Worm (Caenorhabditis elegans) whole organism, L1 larva: ENCODE measurements around the gene F22E5.22.
A peak's percentile ranks its signal among the peaks of the same experiment; 100 is the strongest.
"Not testable (repeated sequence)": the region's sequence is repeated elsewhere in the genome, so short reads cannot be mapped to it uniquely, and the experiment has no call there.

Experiments
- C04F5.9 ChIP-seq: sonication (generic microtip); optimal IDR thresholded peaks from 2 replicates; lab custom pipeline; 2016; ENCODE audit warnings: missing genetic modification characterization, missing compliant biosample characterization
- C16A3.4 ChIP-seq: fragments of 150-350 bp; optimal IDR thresholded peaks from 2 replicates; lab custom pipeline; 2014; ENCODE audit warnings: missing biosample characterization, missing genetic modification characterization
- aha-1 ChIP-seq: fragments of 150-350 bp; optimal IDR thresholded peaks from 2 replicates; lab custom pipeline; 2014; ENCODE audit warnings: missing biosample characterization, missing genetic modification characterization
- blmp-1 ChIP-seq: fragments of 150-350 bp; optimal IDR thresholded peaks from 2 replicates; lab custom pipeline; 2014; ENCODE audit warnings: missing biosample characterization, missing genetic modification characterization
- ceh-82 ChIP-seq, 3 experiments: fragments of 150-350 bp in 1 of 3; sonication (generic microtip) in 2 of 3; optimal IDR thresholded peaks; 2 replicates each; lab custom pipeline; 2014 to 2017; ENCODE audit warnings: missing biosample characterization in 3 of 3, missing genetic modification characterization in 3 of 3
- ceh-88 ChIP-seq: fragments of 200-800 bp; sonication (Bioruptor generic); IDR thresholded peaks from 2 replicates; pipeline ENCODE4 v1.3.6; 2022; ENCODE audit warnings: missing genetic modification characterization, missing compliant biosample characterization
- ces-1 ChIP-seq: fragments of 150-350 bp; optimal IDR thresholded peaks from 2 replicates; lab custom pipeline; 2014; ENCODE audit warnings: missing biosample characterization, missing genetic modification reagents, missing genetic modification characterization
- dpl-1 ChIP-seq, 3 experiments: fragments of 150-350 bp in 2 of 3; sonication (generic microtip) in 1 of 3; optimal IDR thresholded peaks; 2 replicates each; lab custom pipeline; 2014 to 2017; ENCODE audit warnings: missing biosample characterization in 3 of 3, missing genetic modification characterization in 3 of 3, missing genetic modification reagents in 3 of 3
- dsc-1 ChIP-seq: sonication (generic microtip); optimal IDR thresholded peaks from 2 replicates; lab custom pipeline; 2016; ENCODE audit warnings: mild to moderate bottlenecking, missing genetic modification characterization, missing compliant biosample characterization
- efl-1 ChIP-seq, 4 experiments: fragments of 150-350 bp; optimal IDR thresholded peaks in 3 of 4; peaks in 1 of 4; 1 replicate in 1 of 4; 2 replicates in 3 of 4; lab custom pipeline; 2014; ENCODE audit warnings: missing biosample characterization in 2 of 4, missing genetic modification characterization in 2 of 4, missing genetic modification reagents in 2 of 4
- efl-3 ChIP-seq: fragments of 200-800 bp; sonication (Bioruptor generic); optimal IDR thresholded peaks from 2 replicates; lab custom pipeline; 2018; ENCODE audit warnings: mild to moderate bottlenecking, missing genetic modification characterization, missing compliant biosample characterization
- egl-13 ChIP-seq: sonication (generic microtip); optimal IDR thresholded peaks from 2 replicates; lab custom pipeline; 2016; ENCODE audit warnings: missing genotype, missing genetic modification reagents, missing genetic modification characterization, missing compliant biosample characterization
- fkh-8 ChIP-seq: sonication (generic microtip); optimal IDR thresholded peaks from 2 replicates; lab custom pipeline; 2016; ENCODE audit warnings: mild to moderate bottlenecking, missing genetic modification characterization, missing compliant biosample characterization
- hlh-4 ChIP-seq: sonication (generic microtip); optimal IDR thresholded peaks from 2 replicates; lab custom pipeline; 2016; ENCODE audit warnings: mild to moderate bottlenecking, missing genetic modification characterization, missing compliant biosample characterization
- lin-13 ChIP-seq: fragments of 150-350 bp; optimal IDR thresholded peaks from 2 replicates; lab custom pipeline; 2014; ENCODE audit warnings: missing biosample characterization, missing genetic modification reagents, missing genetic modification characterization
- lin-14 ChIP-seq: fragments of 200-800 bp; sonication (Bioruptor generic); optimal IDR thresholded peaks from 2 replicates; lab custom pipeline; 2018; ENCODE audit warnings: mild to moderate bottlenecking, missing genetic modification characterization, moderate library complexity, missing compliant biosample characterization
- lin-35 ChIP-seq, 2 experiments: fragments of 150-350 bp; optimal IDR thresholded peaks; 2 replicates each; lab custom pipeline; 2014; ENCODE audit warnings: missing biosample characterization in 2 of 2, missing genetic modification characterization in 2 of 2, missing genetic modification reagents in 2 of 2
- mef-2 ChIP-seq: fragments of 150-350 bp; optimal IDR thresholded peaks from 2 replicates; lab custom pipeline; 2014; ENCODE audit warnings: missing biosample characterization, missing genetic modification characterization
- mep-1 ChIP-seq: fragments of 150-350 bp; optimal IDR thresholded peaks from 2 replicates; lab custom pipeline; 2014; ENCODE audit warnings: missing biosample characterization, missing genetic modification characterization
- nhr-11 ChIP-seq: fragments of 150-350 bp; optimal IDR thresholded peaks from 2 replicates; lab custom pipeline; 2014; ENCODE audit warnings: missing biosample characterization, missing genetic modification characterization
- nhr-12 ChIP-seq: sonication (generic microtip); optimal IDR thresholded peaks from 2 replicates; lab custom pipeline; 2017; ENCODE audit warnings: missing biosample characterization, missing genetic modification characterization
- nhr-28 ChIP-seq: fragments of 150-350 bp; optimal IDR thresholded peaks from 2 replicates; lab custom pipeline; 2014; ENCODE audit warnings: missing biosample characterization, missing genetic modification characterization
- nhr-47 ChIP-seq: sonication (generic microtip); optimal IDR thresholded peaks from 2 replicates; lab custom pipeline; 2016; ENCODE audit warnings: mild to moderate bottlenecking, missing genetic modification characterization, moderate library complexity, missing compliant biosample characterization
- nhr-84 ChIP-seq: sonication (generic microtip); optimal IDR thresholded peaks from 2 replicates; lab custom pipeline; 2017; ENCODE audit warnings: missing biosample characterization, missing genetic modification characterization
- rnt-1 ChIP-seq: sonication (generic microtip); optimal IDR thresholded peaks from 2 replicates; lab custom pipeline; 2016; ENCODE audit warnings: mild to moderate bottlenecking, missing genetic modification characterization, moderate library complexity, missing compliant biosample characterization
- snpc-4 ChIP-seq: fragments of 150-350 bp; optimal IDR thresholded peaks from 2 replicates; lab custom pipeline; 2014; ENCODE audit warnings: missing biosample characterization, missing genetic modification characterization
- snu-23 ChIP-seq: sonication (generic microtip); optimal IDR thresholded peaks from 2 replicates; lab custom pipeline; 2016; ENCODE audit warnings: missing genetic modification characterization, missing compliant biosample characterization
- tbx-2 ChIP-seq: sonication (generic microtip); optimal IDR thresholded peaks from 2 replicates; lab custom pipeline; 2016; ENCODE audit warnings: missing genetic modification characterization, missing compliant biosample characterization
- tlp-1 ChIP-seq: fragments of 150-350 bp; optimal IDR thresholded peaks from 2 replicates; lab custom pipeline; 2014; ENCODE audit warnings: missing biosample characterization, missing genetic modification characterization
- unc-30 ChIP-seq: sonication (generic microtip); optimal IDR thresholded peaks from 2 replicates; lab custom pipeline; 2017; ENCODE audit warnings: missing biosample characterization, missing genetic modification characterization

The F22E5.22 gene

ce11 chrII:2649539-2649938 lies 16.2 kb upstream of the F22E5.22 start, which contains the start of the genes F22E5.13 and F22E5.6:
F22E5.13 (minus strand) TSS chrII:2649639.
F22E5.6 (plus strand) TSS chrII:2649835.
- TF ChIP-seq fkh-8 (no peak), tbx-2 (tag; lab: Kevin White, UChicago) (no peak), aha-1 (no peak), nhr-11 (tag; lab: Kevin White, UChicago) (no peak), nhr-84 (no peak), tlp-1 (tag; lab: Kevin White, UChicago) (no peak), blmp-1 (tag; lab: Kevin White, UChicago) (no peak), snu-23 (GFP tag; lab: Kevin White, UChicago) (no peak), nhr-28 (tag; lab: Kevin White, UChicago) (no peak), mef-2 (tag; lab: Kevin White, UChicago) (no peak), nhr-47 (tag; lab: Kevin White, UChicago) (no peak), snpc-4 (tag; lab: Kevin White, UChicago) (no peak), C04F5.9 (tag; lab: Kevin White, UChicago) (no peak), unc-30 (no peak), mep-1 (no peak), lin-35 (GFP tag; optimal IDR thresholded peaks at IDR 0.05; lab: Kevin White, UChicago) (no peak), ceh-82 (tag; optimal IDR thresholded peaks at IDR 0.05; lab: Kevin White, UChicago) (no peak), lin-14 (GFP tag; lab: Kevin White, UChicago) (no peak), nhr-12 (no peak)

- TF ChIP-seq hlh-4 (no peak), blmp-1 (tag; lab: Kevin White, UChicago) (no peak), lin-14 (GFP tag; lab: Kevin White, UChicago) (no peak), rnt-1 (tag; lab: Kevin White, UChicago) (no peak), C16A3.4 (tag; lab: Kevin White, UChicago) (no peak), ceh-88 (GFP tag; lab: Robert Waterston, UW) (no peak), ces-1 (no peak)
Measured at ce11 chrII:2656606-2657005, 9.1 kb upstream of the F22E5.22 start, which contains the start of gene sri-47. sri-47 (plus strand) TSS chrII:2656906.

DNA sequence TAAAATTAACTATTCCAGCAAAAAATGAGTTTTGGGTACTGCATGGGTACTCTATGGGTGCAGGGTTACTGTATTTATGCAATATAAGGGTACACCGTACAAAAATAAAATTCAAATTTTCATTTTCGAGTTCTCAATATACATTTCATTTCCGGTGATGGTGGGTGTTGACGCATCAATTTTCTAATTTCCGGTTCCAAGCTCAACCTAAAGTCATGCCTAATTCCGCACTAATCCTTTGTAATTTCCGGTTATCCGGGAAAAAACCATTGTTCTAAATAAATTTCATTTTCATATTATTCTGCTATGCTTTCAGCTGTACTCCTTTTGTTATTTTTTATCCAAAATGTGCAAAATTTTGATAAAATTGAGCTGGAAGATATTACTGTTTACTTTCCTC lies 6.3 kb upstream of the F22E5.22 start, which contains the start of gene gcy-21:
gcy-21 (plus strand) TSS at position 301 of the 400 bp plus-strand sequence.
- TF ChIP-seq lin-13 (GFP tag; lab: Kevin White, UChicago) (no peak), fkh-8 (peak; percentile 7), efl-1 (optimal IDR thresholded peaks at IDR 0.05; lab: Kevin White, UChicago) (no peak), efl-1 (GFP tag; optimal IDR thresholded peaks at IDR 0.05 in 1 of 2; lab: Kevin White, UChicago) (peak in 1 of 2 experiments; percentile 13)

ce11 chrII:2665081-2665480 lies 625 bp upstream of the F22E5.22 start, which contains the start of gene F22E5.2:
F22E5.2 (plus strand) TSS chrII:2665381.
- not testable (repeated sequence) for TF ChIP-seq ces-1; egl-13 (tag; lab: Kevin White, UChicago); mep-1
- TF ChIP-seq, all 84 proteins: peak for 0; not testable (repeated sequence) for 84

DNA sequence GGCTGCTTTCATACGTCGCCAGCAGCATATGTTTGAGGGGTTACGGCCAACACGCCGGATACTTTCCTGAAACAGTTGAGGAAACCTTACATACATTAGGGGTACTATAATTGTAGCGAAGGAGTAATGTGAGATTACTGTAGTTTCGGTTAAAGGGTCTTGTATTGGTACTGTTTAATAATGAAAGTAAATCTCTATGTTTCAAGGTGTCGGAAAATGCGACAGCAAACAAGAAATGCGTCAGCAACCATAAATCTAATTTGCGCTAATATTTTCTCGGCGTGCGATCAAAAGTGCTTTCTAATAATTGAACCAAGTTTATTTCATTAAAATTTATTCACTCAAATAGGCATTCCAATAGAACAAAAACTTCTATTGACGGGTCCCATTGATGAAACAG lies 6.6 kb downstream of the F22E5.22 start, which contains the start of gene sri-57:
sri-57 (minus strand) TSS at position 101 of the 400 bp plus-strand sequence.
- TF ChIP-seq efl-3 (GFP tag; lab: Kevin White, UChicago); mep-1; blmp-1 (tag; lab: Kevin White, UChicago): not testable (repeated sequence)

ce11 chrII:2673534-2673933 lies 7.8 kb downstream of the F22E5.22 start, which contains the start of the genes F22E5.20 and F22E5.1:
F22E5.20 (minus strand) TSS chrII:2673634.
F22E5.1 (plus strand) TSS chrII:2673775.
- not testable (repeated sequence) for TF ChIP-seq fkh-8; dsc-1 (tag; lab: Kevin White, UChicago); dpl-1 (GFP tag; optimal IDR thresholded peaks at IDR 0.05; lab: Kevin White, UChicago)
- TF ChIP-seq, all 84 proteins: peak for 0; not testable (repeated sequence) for 84
